Fruit fly (Drosophila melanogaster) whole organism, embryonic: ENCODE data around the gene CG17233.

Experiments used
- Blimp-1 ChIP-seq: fragments of 200-800 bp; sonication (Bioruptor generic); optimal IDR thresholded peaks from 3 replicates; lab custom pipeline; 2018; ENCODE audit warnings: missing biosample characterization, missing genetic modification characterization, mild to moderate bottlenecking, moderate library complexity, missing genetic modification reagents
- CG10147 ChIP-seq: fragments of 200-800 bp; sonication (Bioruptor generic); optimal IDR thresholded peaks from 2 replicates; lab custom pipeline; 2019; ENCODE audit warnings: missing biosample characterization, mild to moderate bottlenecking, missing genetic modification characterization, moderate library complexity
- CG11696 ChIP-seq: fragments of 200-800 bp; sonication (Bioruptor generic); IDR thresholded peaks from 2 replicates; pipeline ENCODE4 v1.3.6; 2022; ENCODE audit warnings: missing biosample characterization, missing genetic modification characterization
- CG14014 ChIP-seq: fragments of 200-800 bp; sonication (Bioruptor generic); IDR thresholded peaks from 2 replicates; pipeline ENCODE4 v1.3.6; 2022; ENCODE audit warnings: missing biosample characterization, missing genetic modification characterization
- CG16779 ChIP-seq: fragments of 200-800 bp; sonication (Bioruptor generic); IDR thresholded peaks from 2 replicates; pipeline ENCODE4 v1.3.6; 2022; ENCODE audit warnings: missing biosample characterization, missing genetic modification characterization
- CG33557 ChIP-seq: fragments of 200-800 bp; sonication (Bioruptor generic); optimal IDR thresholded peaks from 2 replicates; lab custom pipeline; 2019; ENCODE audit warnings: missing biosample characterization, mild to moderate bottlenecking, missing genetic modification characterization, moderate library complexity
- CG3407 ChIP-seq: fragments of 200-800 bp; sonication (Bioruptor generic); optimal IDR thresholded peaks from 2 replicates; lab custom pipeline; 2018; ENCODE audit warnings: missing biosample characterization, mild to moderate bottlenecking, missing genetic modification characterization
- CG4820 ChIP-seq: fragments of 200-800 bp; sonication (Bioruptor generic); optimal IDR thresholded peaks from 3 replicates; lab custom pipeline; 2016; ENCODE audit warnings: missing biosample characterization, missing genetic modification characterization
- CG5180 ChIP-seq: fragments of 200-800 bp; sonication (Bioruptor generic); optimal IDR thresholded peaks from 3 replicates; lab custom pipeline; 2017; ENCODE audit warnings: missing biosample characterization, missing genetic modification characterization, mild to moderate bottlenecking, moderate library complexity, missing genetic modification reagents
- CG6765 ChIP-seq: fragments of 200-800 bp; sonication (Bioruptor generic); optimal IDR thresholded peaks from 3 replicates; lab custom pipeline; 2017; ENCODE audit warnings: missing biosample characterization, mild to moderate bottlenecking, missing genetic modification characterization
- CG6813 ChIP-seq: fragments of 200-800 bp; sonication (Bioruptor generic); optimal IDR thresholded peaks from 2 replicates; lab custom pipeline; 2017; ENCODE audit warnings: missing biosample characterization, missing genetic modification characterization, mild to moderate bottlenecking, moderate library complexity, missing genetic modification reagents
- CTCF ChIP-seq: fragments of 200-800 bp; sonication (Bioruptor generic); optimal IDR thresholded peaks from 2 replicates; lab custom pipeline; 2017; ENCODE audit warnings: missing biosample characterization, mild to moderate bottlenecking, missing genetic modification characterization, moderate library complexity
- Dip3 ChIP-seq: fragments of 200-800 bp; sonication (Bioruptor generic); optimal IDR thresholded peaks from 3 replicates; lab custom pipeline; 2016; ENCODE audit warnings: missing biosample characterization, missing genetic modification characterization
- Dref ChIP-seq: fragments of 200-800 bp; sonication (Bioruptor generic); IDR thresholded peaks from 2 replicates; pipeline ENCODE4 v1.3.6; 2022; ENCODE audit warnings: missing biosample characterization, missing genetic modification characterization
- Fer2 ChIP-seq: fragments of 200-800 bp; sonication (Bioruptor generic); optimal IDR thresholded peaks from 2 replicates; lab custom pipeline; 2018; ENCODE audit warnings: missing biosample characterization, mild to moderate bottlenecking, missing genetic modification characterization, moderate library complexity
- Fer3 ChIP-seq: fragments of 200-800 bp; sonication (Bioruptor generic); optimal IDR thresholded peaks from 2 replicates; lab custom pipeline; 2018; ENCODE audit warnings: missing biosample characterization, mild to moderate bottlenecking, missing genetic modification characterization, moderate library complexity
- Gug ChIP-seq: fragments of 200-800 bp; sonication (Bioruptor generic); IDR thresholded peaks from 4 replicates; pipeline ENCODE4 v1.3.6; 2022; ENCODE audit warnings: missing biosample characterization, missing genetic modification characterization
- Hmx ChIP-seq: fragments of 200-800 bp; sonication (Bioruptor generic); optimal IDR thresholded peaks from 2 replicates; lab custom pipeline; 2016; ENCODE audit warnings: missing biosample characterization, missing genetic modification characterization
- Jarid2 ChIP-seq: fragments of 200-800 bp; sonication (Bioruptor generic); optimal IDR thresholded peaks from 3 replicates; lab custom pipeline; 2017; ENCODE audit warnings: mild to moderate bottlenecking, missing biosample characterization, missing genetic modification reagents, missing genetic modification characterization
- Kr ChIP-seq: fragments of 200-800 bp; sonication (Bioruptor generic); optimal IDR thresholded peaks from 2 replicates; lab custom pipeline; 2017; ENCODE audit warnings: missing biosample characterization, mild to moderate bottlenecking, missing genetic modification characterization
- Lhr ChIP-seq: fragments of 200-800 bp; sonication (Bioruptor generic); optimal IDR thresholded peaks from 3 replicates; lab custom pipeline; 2017; ENCODE audit warnings: mild to moderate bottlenecking, missing biosample characterization, missing genetic modification reagents, missing genetic modification characterization
- NC2β ChIP-seq: fragments of 200-800 bp; sonication (Bioruptor generic); optimal IDR thresholded peaks from 2 replicates; lab custom pipeline; 2016; ENCODE audit warnings: missing biosample characterization, missing genetic modification characterization
- NK7.1 ChIP-seq: fragments of 200-800 bp; sonication (Bioruptor generic); optimal IDR thresholded peaks from 3 replicates; lab custom pipeline; 2016; ENCODE audit warnings: missing biosample characterization, missing genetic modification characterization
- Pdp1 ChIP-seq, 2 experiments: fragments of 200-800 bp; sonication (Bioruptor generic); optimal IDR thresholded peaks; 3 replicates each; lab custom pipeline; 2016; ENCODE audit warnings: missing biosample characterization in 2 of 2, missing genetic modification characterization in 2 of 2, mild to moderate bottlenecking in 1 of 2, moderate library complexity in 1 of 2
- TFAM ChIP-seq: fragments of 200-800 bp; sonication (Bioruptor generic); optimal IDR thresholded peaks from 2 replicates; lab custom pipeline; 2017; ENCODE audit warnings: missing biosample characterization, missing genetic modification characterization, inconsistent platforms
- aop ChIP-seq: fragments of 200-800 bp; sonication (Bioruptor generic); IDR thresholded peaks from 2 replicates; pipeline ENCODE4 v1.3.6; 2022; ENCODE audit warnings: missing biosample characterization, missing genetic modification characterization
- ase ChIP-seq: fragments of 200-800 bp; sonication (Bioruptor generic); IDR thresholded peaks from 3 replicates; pipeline ENCODE4 v1.3.6; 2022; ENCODE audit warnings: missing biosample characterization, missing genetic modification characterization
- bowl ChIP-seq: fragments of 200-800 bp; sonication (Bioruptor generic); IDR thresholded peaks from 2 replicates; pipeline ENCODE4 v1.3.6; 2022; ENCODE audit warnings: missing biosample characterization, missing genetic modification characterization
- bsh ChIP-seq, 2 experiments: fragments of 200-800 bp; sonication (Bioruptor generic); optimal IDR thresholded peaks; 2 replicates each; lab custom pipeline; 2017 to 2018; ENCODE audit warnings: mild to moderate bottlenecking in 2 of 2, missing biosample characterization in 2 of 2, missing genetic modification characterization in 2 of 2, moderate library complexity in 1 of 2
- cas ChIP-seq: fragments of 200-800 bp; sonication (Bioruptor generic); IDR thresholded peaks from 2 replicates; pipeline ENCODE4 v1.3.6; 2022; ENCODE audit warnings: missing biosample characterization, missing genetic modification characterization
- croc ChIP-seq: fragments of 200-800 bp; sonication (Bioruptor generic); conservative IDR thresholded peaks from 3 replicates; pipeline ENCODE4 v1.3.6; 2022; ENCODE audit warnings: missing biosample characterization, missing genetic modification characterization
- cwo ChIP-seq: fragments of 200-800 bp; sonication (Bioruptor generic); optimal IDR thresholded peaks from 3 replicates; lab custom pipeline; 2017; ENCODE audit warnings: missing biosample characterization, missing genetic modification characterization, mild to moderate bottlenecking, moderate library complexity, missing genetic modification reagents
- dan ChIP-seq: fragments of 200-800 bp; sonication (Bioruptor generic); IDR thresholded peaks from 2 replicates; pipeline ENCODE4 v1.3.6; 2022; ENCODE audit warnings: missing biosample characterization, missing genetic modification characterization
- eyg ChIP-seq: fragments of 200-800 bp; sonication (Bioruptor generic); optimal IDR thresholded peaks from 3 replicates; lab custom pipeline; 2016; ENCODE audit warnings: missing biosample characterization, missing genetic modification characterization
- fd3F ChIP-seq: fragments of 200-800 bp; sonication (Bioruptor generic); optimal IDR thresholded peaks from 2 replicates; lab custom pipeline; 2018; ENCODE audit warnings: missing biosample characterization, mild to moderate bottlenecking, missing genetic modification characterization, moderate library complexity
- ind ChIP-seq: fragments of 200-800 bp; sonication (Bioruptor generic); optimal IDR thresholded peaks from 3 replicates; lab custom pipeline; 2016; ENCODE audit warnings: missing biosample characterization, missing genetic modification characterization
- jigr1 ChIP-seq: fragments of 200-800 bp; sonication (Bioruptor generic); IDR thresholded peaks from 3 replicates; pipeline ENCODE4 v1.3.6; 2022; ENCODE audit warnings: missing biosample characterization, missing genetic modification characterization
- klu ChIP-seq: fragments of 200-800 bp; sonication (Bioruptor generic); IDR thresholded peaks from 2 replicates; pipeline ENCODE4 v1.3.6; 2022; ENCODE audit warnings: missing biosample characterization, missing genetic modification characterization
- mirr ChIP-seq: fragments of 200-800 bp; sonication (Bioruptor generic); optimal IDR thresholded peaks from 3 replicates; lab custom pipeline; 2018; ENCODE audit warnings: missing biosample characterization, mild to moderate bottlenecking, missing genetic modification characterization
- nau ChIP-seq: fragments of 200-800 bp; sonication (Bioruptor generic); optimal IDR thresholded peaks from 3 replicates; lab custom pipeline; 2017; ENCODE audit warnings: missing biosample characterization, mild to moderate bottlenecking, missing genetic modification characterization, missing genetic modification reagents
- nerfin-2 ChIP-seq: fragments of 200-800 bp; sonication (Bioruptor generic); IDR thresholded peaks from 2 replicates; pipeline ENCODE4 v1.3.6; 2022; ENCODE audit warnings: missing biosample characterization, missing genetic modification characterization; ENCODE audit not compliant: partially characterized antibody
- oc ChIP-seq: fragments of 200-800 bp; sonication (Bioruptor generic); optimal IDR thresholded peaks from 2 replicates; lab custom pipeline; 2018; ENCODE audit warnings: missing biosample characterization, mild to moderate bottlenecking, missing genetic modification characterization, moderate library complexity
- pan ChIP-seq, 4 experiments: fragments of >200 bp in 3 of 4; fragments of 200-800 bp in 1 of 4; sonication (Bioruptor generic) in 1 of 4; optimal IDR thresholded peaks in 3 of 4; IDR thresholded peaks in 1 of 4; 2 replicates each; pipeline versions ENCODE4 v1.3.6 to Lab custom; 2017 to 2022; ENCODE audit warnings: missing biosample characterization in 2 of 4, missing genetic modification characterization in 2 of 4, mixed read lengths in 1 of 4
- pb ChIP-seq: fragments of 200-800 bp; sonication (Bioruptor generic); optimal IDR thresholded peaks from 3 replicates; lab custom pipeline; 2016; ENCODE audit warnings: missing biosample characterization, missing genetic modification characterization
- pho ChIP-seq: fragments of 200-800 bp; sonication (Bioruptor generic); optimal IDR thresholded peaks from 2 replicates; lab custom pipeline; 2016; ENCODE audit warnings: missing biosample characterization, missing genetic modification characterization
- pros ChIP-seq: fragments of 200-800 bp; sonication (Bioruptor generic); optimal IDR thresholded peaks from 3 replicates; lab custom pipeline; 2019; ENCODE audit warnings: missing biosample characterization, mild to moderate bottlenecking, missing genetic modification characterization, moderate library complexity
- psq ChIP-seq: fragments of 200-800 bp; sonication (Bioruptor generic); optimal IDR thresholded peaks from 2 replicates; lab custom pipeline; 2017; ENCODE audit warnings: missing biosample characterization, missing genetic modification characterization
- ro ChIP-seq: fragments of 200-800 bp; sonication (Bioruptor generic); IDR thresholded peaks from 2 replicates; pipeline ENCODE4 v1.3.6; 2022; ENCODE audit warnings: missing biosample characterization, missing genetic modification characterization
- shn ChIP-seq: fragments of 200-800 bp; sonication (Bioruptor generic); optimal IDR thresholded peaks from 3 replicates; lab custom pipeline; 2016; ENCODE audit warnings: missing biosample characterization, missing genetic modification characterization
- slou ChIP-seq: fragments of 200-800 bp; sonication (Bioruptor generic); optimal IDR thresholded peaks from 3 replicates; lab custom pipeline; 2016; ENCODE audit warnings: missing biosample characterization, missing genetic modification characterization

The CG17233 gene

dm6 chr3L:20186294-20187020 is 55.2 kb downstream of the CG17233 start (continued):
- TF ChIP-seq Gug (GFP tag; lab: Robert Waterston, UW) (no peak), TFAM (GFP tag; lab: Kevin White, UChicago) (no peak), pb (no peak), oc (tag; lab: Kevin White, UChicago) (no peak), shn (GFP tag; lab: Kevin White, UChicago) (no peak), CG6765 (GFP tag; lab: Kevin White, UChicago) (no peak), pros (GFP tag; lab: Kevin White, UChicago) (no peak), Lhr (peak; percentile 1), pho (no peak), NC2β (GFP tag; lab: Kevin White, UChicago) (no peak), mirr (GFP tag; lab: Kevin White, UChicago) (no peak), CG10147 (GFP tag; lab: Kevin White, UChicago) (no peak), CG33557 (GFP tag; lab: Kevin White, UChicago) (peak; percentile 49), klu (no peak), CG6813 (GFP tag; lab: Kevin White, UChicago) (no peak), Kr (GFP tag; lab: Kevin White, UChicago) (no peak), ind (GFP tag; lab: Kevin White, UChicago) (no peak), Dref (GFP tag; lab: Robert Waterston, UW) (no peak), CG3407 (GFP tag; lab: Kevin White, UChicago) (no peak), Fer3 (tag; lab: Kevin White, UChicago) (no peak), Blimp-1 (GFP tag; lab: Kevin White, UChicago) (no peak), Jarid2 (peak; percentile 17), CG11696 (no peak), cwo (no peak), pan (optimal IDR thresholded peaks at IDR 0.05; lab: Kevin White, UChicago) (no peak), pan (GFP tag; optimal IDR thresholded peaks at IDR 0.05 in 1 of 2, IDR thresholded peaks at IDR 0.05 in 1 of 2) (no peak), NK7.1 (GFP tag; lab: Kevin White, UChicago) (no peak), bowl (GFP tag; lab: Robert Waterston, UW) (no peak), Fer2 (no peak), Pdp1 (GFP tag; optimal IDR thresholded peaks at IDR 0.05; lab: Kevin White, UChicago) (no peak), CTCF (peak; percentile 27), nau (GFP tag; lab: Kevin White, UChicago) (no peak), CG5180 (GFP tag; lab: Kevin White, UChicago) (peak; percentile 36), ro (no peak), nerfin-2 (no peak), bsh (GFP tag; optimal IDR thresholded peaks at IDR 0.05; lab: Kevin White, UChicago) (peak; percentile 12 to 58), croc (GFP tag; lab: Robert Waterston, UW) (no peak), jigr1 (GFP tag; lab: Robert Waterston, UW) (no peak), Dip3 (GFP tag; lab: Kevin White, UChicago) (no peak), dan (GFP tag; lab: Robert Waterston, UW) (no peak), Hmx (GFP tag; lab: Kevin White, UChicago) (no peak), fd3F (no peak), CG16779 (GFP tag; lab: Robert Waterston, UW) (no peak), cas (GFP tag; lab: Robert Waterston, UW) (no peak), CG14014 (GFP tag; lab: Robert Waterston, UW) (no peak), CG4820 (no peak), slou (GFP tag; lab: Kevin White, UChicago) (no peak), ase (GFP tag; lab: Robert Waterston, UW) (no peak), eyg (GFP tag; lab: Kevin White, UChicago) (no peak), aop (GFP tag; lab: Robert Waterston, UW) (no peak), psq (GFP tag; lab: Kevin White, UChicago) (no peak)
